Fruit fly (Drosophila melanogaster): Measurements from ENCODE around the gene Pfdn2.

- TF ChIP-seq Dll (optimal IDR thresholded peaks at IDR 0.05) = no peak
- TF ChIP-seq usp (GFP tag; optimal IDR thresholded peaks at IDR 0.05) = no peak
- TF ChIP-seq CG8478 (optimal IDR thresholded peaks at IDR 0.05) = no peak
- no peak for TF ChIP-seq pan (optimal IDR thresholded peaks at IDR 0.05)
- no peak for TF ChIP-seq psq (optimal IDR thresholded peaks at IDR 0.05)
- no peak for TF ChIP-seq EcR (GFP tag; optimal IDR thresholded peaks at IDR 0.05)
Observed at dm6 chr3L:11045009-11045408, 29.2 kb downstream of the Pfdn2 start.

All from whole organism.